Worm (Caenorhabditis elegans) whole organism, late embryonic: ENCODE measurements around the gene riok-3.

Experiments
- F13H6.1 ChIP-seq: sonication (generic microtip); optimal IDR thresholded peaks from 2 replicates; lab custom pipeline; 2016; ENCODE audit warnings: missing genetic modification characterization, missing compliant biosample characterization
- Y22D7AL.16 ChIP-seq: sonication (generic microtip); optimal IDR thresholded peaks from 2 replicates; lab custom pipeline; 2016; ENCODE audit warnings: missing genetic modification characterization, missing compliant biosample characterization
- ahr-1 ChIP-seq: sonication (generic microtip); optimal IDR thresholded peaks from 2 replicates; lab custom pipeline; 2016; ENCODE audit warnings: missing genetic modification characterization, missing compliant biosample characterization
- ceh-18 ChIP-seq: sonication (generic microtip); optimal IDR thresholded peaks from 2 replicates; lab custom pipeline; 2016; ENCODE audit warnings: missing genetic modification characterization, missing compliant biosample characterization
- ceh-2 ChIP-seq: sonication (generic microtip); optimal IDR thresholded peaks from 2 replicates; lab custom pipeline; 2016; ENCODE audit warnings: missing genotype, missing genetic modification characterization, missing compliant biosample characterization
- ceh-30 ChIP-seq: fragments of 150-350 bp; optimal IDR thresholded peaks from 2 replicates; lab custom pipeline; 2014; ENCODE audit warnings: missing biosample characterization, missing genetic modification characterization
- ceh-34 ChIP-seq: sonication (generic microtip); optimal IDR thresholded peaks from 2 replicates; lab custom pipeline; 2016; ENCODE audit warnings: mild to moderate bottlenecking, missing genetic modification characterization, missing compliant biosample characterization
- che-1 ChIP-seq: sonication (generic microtip); optimal IDR thresholded peaks from 2 replicates; lab custom pipeline; 2016; ENCODE audit warnings: mild to moderate bottlenecking, missing genetic modification characterization, missing compliant biosample characterization
- nhr-11 ChIP-seq: fragments of 150-350 bp; optimal IDR thresholded peaks from 2 replicates; lab custom pipeline; 2014; ENCODE audit warnings: missing biosample characterization, missing genetic modification characterization
- odd-2 ChIP-seq: sonication (generic microtip); optimal IDR thresholded peaks from 2 replicates; lab custom pipeline; 2017; ENCODE audit warnings: antibody characterized with exemption, mild to moderate bottlenecking, missing genetic modification characterization, missing compliant biosample characterization
- pqm-1 ChIP-seq: sonication (generic microtip); optimal IDR thresholded peaks from 2 replicates; lab custom pipeline; 2016; ENCODE audit warnings: missing genetic modification characterization, missing compliant biosample characterization
- sdc-2 ChIP-seq: sonication (generic microtip); optimal IDR thresholded peaks from 2 replicates; lab custom pipeline; 2016; ENCODE audit warnings: missing genotype, missing genetic modification characterization, missing compliant biosample characterization
- tbx-2 ChIP-seq: sonication (generic microtip); optimal IDR thresholded peaks from 2 replicates; lab custom pipeline; 2016; ENCODE audit warnings: missing genetic modification characterization, missing compliant biosample characterization

ce11 chrIII:9818763-9819162 lies 14.0 kb upstream of the riok-3 start, which contains the start of gene panl-3:
- TF ChIP-seq F13H6.1 (tag; lab: Kevin White, UChicago) (no peak), odd-2 (tag; lab: Kevin White, UChicago) (no peak), ahr-1 (tag; lab: Kevin White, UChicago) (no peak), pqm-1 (tag; lab: Kevin White, UChicago) (no peak), ceh-30 (tag; lab: Kevin White, UChicago) (no peak), ceh-18 (no peak), Y22D7AL.16 (tag; lab: Kevin White, UChicago) (no peak), ceh-2 (tag; lab: Kevin White, UChicago) (no peak), ceh-34 (tag; lab: Kevin White, UChicago) (peak; percentile 33), tbx-2 (tag; lab: Kevin White, UChicago) (peak; percentile 77), che-1 (tag; lab: Kevin White, UChicago) (no peak), sdc-2 (tag; lab: Kevin White, UChicago) (no peak), nhr-11 (tag; lab: Kevin White, UChicago) (no peak)
